Worm (Caenorhabditis elegans) whole organism, L1 larva: ENCODE measurements around the gene ist-1.
A peak's percentile ranks its signal among the peaks of the same experiment; 100 is the strongest.

Source experiments
- Y116A8C.19 ChIP-seq: sonication (generic microtip); optimal IDR thresholded peaks from 2 replicates; lab custom pipeline; 2016; ENCODE audit warnings: missing compliant biosample characterization, missing genetic modification characterization, borderline replicate concordance
- ceh-63 ChIP-seq: fragments of 200-800 bp; sonication (Bioruptor generic); optimal IDR thresholded peaks from 2 replicates; lab custom pipeline; 2018; ENCODE audit warnings: mild to moderate bottlenecking, missing genetic modification characterization, missing compliant biosample characterization
- ceh-82 ChIP-seq, 3 experiments: fragments of 150-350 bp in 1 of 3; sonication (generic microtip) in 2 of 3; optimal IDR thresholded peaks; 2 replicates each; lab custom pipeline; 2014 to 2017; ENCODE audit warnings: missing biosample characterization in 3 of 3, missing genetic modification characterization in 3 of 3
- ces-1 ChIP-seq: fragments of 150-350 bp; optimal IDR thresholded peaks from 2 replicates; lab custom pipeline; 2014; ENCODE audit warnings: missing biosample characterization, missing genetic modification reagents, missing genetic modification characterization
- dsc-1 ChIP-seq: sonication (generic microtip); optimal IDR thresholded peaks from 2 replicates; lab custom pipeline; 2016; ENCODE audit warnings: mild to moderate bottlenecking, missing genetic modification characterization, missing compliant biosample characterization
- efl-1 ChIP-seq, 4 experiments: fragments of 150-350 bp; optimal IDR thresholded peaks in 3 of 4; peaks in 1 of 4; 1 replicate in 1 of 4; 2 replicates in 3 of 4; lab custom pipeline; 2014; ENCODE audit warnings: missing biosample characterization in 2 of 4, missing genetic modification characterization in 2 of 4, missing genetic modification reagents in 2 of 4
- efl-3 ChIP-seq: fragments of 200-800 bp; sonication (Bioruptor generic); optimal IDR thresholded peaks from 2 replicates; lab custom pipeline; 2018; ENCODE audit warnings: mild to moderate bottlenecking, missing genetic modification characterization, missing compliant biosample characterization
- elt-2 ChIP-seq: sonication (generic microtip); optimal IDR thresholded peaks from 2 replicates; lab custom pipeline; 2016; ENCODE audit warnings: missing genetic modification characterization, mild to moderate bottlenecking, inconsistent platforms, missing compliant biosample characterization, missing genetic modification reagents
- fkh-4 ChIP-seq: sonication (generic microtip); optimal IDR thresholded peaks from 2 replicates; lab custom pipeline; 2016; ENCODE audit warnings: missing compliant biosample characterization, missing genetic modification characterization, borderline replicate concordance
- hlh-4 ChIP-seq: sonication (generic microtip); optimal IDR thresholded peaks from 2 replicates; lab custom pipeline; 2016; ENCODE audit warnings: mild to moderate bottlenecking, missing genetic modification characterization, missing compliant biosample characterization
- irx-1 ChIP-seq: sonication (generic microtip); optimal IDR thresholded peaks from 2 replicates; lab custom pipeline; 2016; ENCODE audit warnings: missing genetic modification characterization, missing compliant biosample characterization
- isw-1 ChIP-seq: fragments of 200-800 bp; sonication (Bioruptor generic); IDR thresholded peaks from 2 replicates; pipeline ENCODE4 v1.3.6; 2022; ENCODE audit warnings: missing genetic modification characterization, missing compliant biosample characterization
- jun-1 ChIP-seq: fragments of 150-350 bp; optimal IDR thresholded peaks from 2 replicates; lab custom pipeline; 2014; ENCODE audit warnings: missing biosample characterization, missing genetic modification reagents, missing genetic modification characterization
- lin-14 ChIP-seq: fragments of 200-800 bp; sonication (Bioruptor generic); optimal IDR thresholded peaks from 2 replicates; lab custom pipeline; 2018; ENCODE audit warnings: mild to moderate bottlenecking, missing genetic modification characterization, moderate library complexity, missing compliant biosample characterization
- lin-15B ChIP-seq: fragments of 150-350 bp; sonication (generic microtip); optimal IDR thresholded peaks from 3 replicates; lab custom pipeline; 2014; ENCODE audit warnings: missing biosample characterization, missing genetic modification characterization
- lin-39 ChIP-seq: fragments of 150-350 bp; optimal IDR thresholded peaks from 2 replicates; lab custom pipeline; 2014; ENCODE audit warnings: missing biosample characterization, missing genetic modification reagents, missing genetic modification characterization
- lir-3 ChIP-seq: sonication (generic microtip); optimal IDR thresholded peaks from 2 replicates; lab custom pipeline; 2016; ENCODE audit warnings: mild to moderate bottlenecking, missing genetic modification characterization, moderate library complexity, missing compliant biosample characterization; ENCODE audit not compliant: poor library complexity
- lsy-2 ChIP-seq, 2 experiments: fragments of 150-350 bp; optimal IDR thresholded peaks; 2 replicates each; lab custom pipeline; 2014; ENCODE audit warnings: missing biosample characterization in 2 of 2, missing genetic modification characterization in 2 of 2
- mef-2 ChIP-seq: fragments of 150-350 bp; optimal IDR thresholded peaks from 2 replicates; lab custom pipeline; 2014; ENCODE audit warnings: missing biosample characterization, missing genetic modification characterization
- mep-1 ChIP-seq: fragments of 150-350 bp; optimal IDR thresholded peaks from 2 replicates; lab custom pipeline; 2014; ENCODE audit warnings: missing biosample characterization, missing genetic modification characterization
- nhr-11 ChIP-seq: fragments of 150-350 bp; optimal IDR thresholded peaks from 2 replicates; lab custom pipeline; 2014; ENCODE audit warnings: missing biosample characterization, missing genetic modification characterization
- nhr-237 ChIP-seq: fragments of 150-350 bp; optimal IDR thresholded peaks from 2 replicates; lab custom pipeline; 2014; ENCODE audit warnings: missing biosample characterization, missing genetic modification characterization
- nhr-28 ChIP-seq: fragments of 150-350 bp; optimal IDR thresholded peaks from 2 replicates; lab custom pipeline; 2014; ENCODE audit warnings: missing biosample characterization, missing genetic modification characterization
- nhr-71 ChIP-seq: sonication (generic microtip); optimal IDR thresholded peaks from 2 replicates; lab custom pipeline; 2016; ENCODE audit warnings: mild to moderate bottlenecking, missing genetic modification characterization, moderate library complexity, missing compliant biosample characterization
- nhr-76 ChIP-seq: sonication (generic microtip); optimal IDR thresholded peaks from 2 replicates; lab custom pipeline; 2017; ENCODE audit warnings: missing biosample characterization, missing genetic modification characterization
- nhr-77 ChIP-seq: fragments of 150-350 bp; optimal IDR thresholded peaks from 2 replicates; lab custom pipeline; 2014; ENCODE audit warnings: missing biosample characterization, missing genetic modification characterization
- pag-3 ChIP-seq: sonication (generic microtip); optimal IDR thresholded peaks from 2 replicates; lab custom pipeline; 2017; ENCODE audit warnings: missing genetic modification characterization, mild to moderate bottlenecking, missing compliant biosample characterization, antibody characterized with exemption, borderline replicate concordance; ENCODE audit not compliant: insufficient read depth
- pax-3 ChIP-seq: fragments of 200-800 bp; sonication (Bioruptor generic); optimal IDR thresholded peaks from 2 replicates; lab custom pipeline; 2018; ENCODE audit warnings: mild to moderate bottlenecking, missing genetic modification characterization, moderate library complexity, missing compliant biosample characterization
- pqm-1 ChIP-seq: sonication (generic microtip); optimal IDR thresholded peaks from 3 replicates; lab custom pipeline; 2017; ENCODE audit warnings: missing biosample characterization, missing genetic modification characterization
- snpc-4 ChIP-seq: fragments of 150-350 bp; optimal IDR thresholded peaks from 2 replicates; lab custom pipeline; 2014; ENCODE audit warnings: missing biosample characterization, missing genetic modification characterization
- sox-4 ChIP-seq: sonication (generic microtip); optimal IDR thresholded peaks from 2 replicates; lab custom pipeline; 2016; ENCODE audit warnings: missing genetic modification characterization, missing compliant biosample characterization
- swsn-7 ChIP-seq: sonication (generic microtip); optimal IDR thresholded peaks from 2 replicates; lab custom pipeline; 2016; ENCODE audit warnings: missing genetic modification characterization, missing compliant biosample characterization
- unc-30 ChIP-seq: sonication (generic microtip); optimal IDR thresholded peaks from 2 replicates; lab custom pipeline; 2017; ENCODE audit warnings: missing biosample characterization, missing genetic modification characterization
- unc-62 ChIP-seq: fragments of 150-350 bp; optimal IDR thresholded peaks from 2 replicates; lab custom pipeline; 2014; ENCODE audit warnings: missing biosample characterization, missing genetic modification reagents, missing genetic modification characterization
- unc-98 ChIP-seq: fragments of 200-800 bp; sonication (Bioruptor generic); IDR thresholded peaks from 2 replicates; pipeline ENCODE4 v1.3.6; 2022; ENCODE audit warnings: missing genetic modification characterization, missing compliant biosample characterization
- vab-15 ChIP-seq: sonication (generic microtip); optimal IDR thresholded peaks from 2 replicates; lab custom pipeline; 2017; ENCODE audit warnings: missing genotype, mild to moderate bottlenecking, missing genetic modification characterization, missing compliant biosample characterization
- zag-1 ChIP-seq: fragments of 150-350 bp; optimal IDR thresholded peaks from 2 replicates; lab custom pipeline; 2014; ENCODE audit warnings: missing biosample characterization, missing genetic modification characterization
- ztf-11 ChIP-seq, 2 experiments: sonication (generic microtip); optimal IDR thresholded peaks; 2 replicates each; lab custom pipeline; 2016 to 2017; ENCODE audit warnings: missing genetic modification characterization in 2 of 2, missing biosample characterization in 1 of 2, missing compliant biosample characterization in 1 of 2

The ist-1 gene

DNA sequence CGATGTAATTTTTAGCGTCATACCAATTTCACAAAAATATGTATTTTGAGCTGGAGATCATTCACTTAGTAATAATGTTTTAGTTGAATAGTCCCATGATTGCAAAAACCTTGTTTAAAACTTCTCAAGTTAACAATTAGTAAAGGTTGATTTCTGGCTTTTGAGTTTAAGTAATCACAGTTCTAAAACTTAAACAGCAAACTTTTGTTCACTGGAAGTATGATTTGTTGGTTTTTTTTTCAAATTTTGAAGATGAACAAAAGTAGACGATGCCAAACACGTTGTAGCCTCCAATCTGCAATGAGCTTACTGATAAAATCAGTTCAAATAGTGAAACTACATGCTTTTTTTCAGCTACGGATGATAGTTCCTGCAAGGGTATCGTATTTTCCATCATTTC lies 13.9 kb upstream of the ist-1 start, which contains the start of gene C36B7.1:
Gene C36B7.1 (plus strand): TSS at position 301 of the 400 bp plus-strand sequence.
- TF ChIP-seq pag-3 (tag; lab: Kevin White, UChicago): no peak
- TF ChIP-seq jun-1 (tag; lab: Kevin White, UChicago): no peak
- no peak for TF ChIP-seq lsy-2 (tag; optimal IDR thresholded peaks at IDR 0.05; lab: Kevin White, UChicago)
- TF ChIP-seq unc-30: no peak
- TF ChIP-seq ceh-63 (GFP tag; lab: Kevin White, UChicago): no peak
- TF ChIP-seq elt-2: no peak
- no peak for TF ChIP-seq vab-15 (tag; lab: Kevin White, UChicago)
- no peak for TF ChIP-seq hlh-4 (tag; lab: Kevin White, UChicago)
- no peak for TF ChIP-seq nhr-11 (tag; lab: Kevin White, UChicago)
- TF ChIP-seq nhr-76 (tag; lab: Kevin White, UChicago): no peak
- no peak for TF ChIP-seq lin-14

- TF ChIP-seq zag-1 (tag; lab: Kevin White, UChicago) (no peak), nhr-76 (tag; lab: Kevin White, UChicago) (no peak), lsy-2 (tag; optimal IDR thresholded peaks at IDR 0.05; lab: Kevin White, UChicago) (no peak), nhr-28 (tag; lab: Kevin White, UChicago) (no peak), lin-39 (tag; lab: Kevin White, UChicago) (no peak), Y116A8C.19 (tag; lab: Kevin White, UChicago) (no peak), mep-1 (tag; lab: Kevin White, UChicago) (no peak), dsc-1 (no peak), efl-1 (optimal IDR thresholded peaks at IDR 0.05; lab: Kevin White, UChicago) (no peak), efl-1 (GFP tag; optimal IDR thresholded peaks at IDR 0.05 in 1 of 2; lab: Kevin White, UChicago) (no peak), mef-2 (tag; lab: Kevin White, UChicago) (no peak), lir-3 (tag; lab: Kevin White, UChicago) (no peak), irx-1 (no peak), ces-1 (no peak), nhr-77 (no peak), nhr-237 (tag; lab: Kevin White, UChicago) (no peak), efl-3 (no peak), lin-15B (no peak), ztf-11 (tag; optimal IDR thresholded peaks at IDR 0.05; lab: Kevin White, UChicago) (no peak), nhr-71 (no peak)
Observed at ce11 chrX:7116896-7117295, 9.6 kb upstream of the ist-1 start, which contains the start of gene hen-1. hen-1 (minus strand) TSS chrX:7116996.

ce11 chrX:7122655-7123054 lies 3.8 kb upstream of the ist-1 start:
- no peak for TF ChIP-seq fkh-4
- TF ChIP-seq isw-1 (GFP tag; lab: Robert Waterston, UW): no peak
- TF ChIP-seq pax-3 (tag; lab: Kevin White, UChicago): no peak
- TF ChIP-seq pqm-1 (tag; lab: Kevin White, UChicago): no peak
- no peak for TF ChIP-seq nhr-237 (tag; lab: Kevin White, UChicago)
- TF ChIP-seq sox-4 (tag; lab: Kevin White, UChicago): no peak
- TF ChIP-seq lir-3 (tag; lab: Kevin White, UChicago): no peak
- no peak for TF ChIP-seq lin-15B
- TF ChIP-seq efl-1 (optimal IDR thresholded peaks at IDR 0.05; lab: Kevin White, UChicago): no peak
- TF ChIP-seq efl-1 (GFP tag; optimal IDR thresholded peaks at IDR 0.05 in 1 of 2; lab: Kevin White, UChicago): no peak
- TF ChIP-seq ceh-82 (tag; optimal IDR thresholded peaks at IDR 0.05; lab: Kevin White, UChicago): no peak

ce11 chrX:7124044-7124443 lies 2.4 kb upstream of the ist-1 start:
- no peak for TF ChIP-seq unc-98 (GFP tag; lab: Robert Waterston, UW)
- peak; percentile 48 for TF ChIP-seq elt-2
- TF ChIP-seq unc-62 (GFP tag; lab: Kevin White, UChicago): no peak
- TF ChIP-seq snpc-4 (tag; lab: Kevin White, UChicago): no peak
- no peak for TF ChIP-seq swsn-7 (tag; lab: Kevin White, UChicago)
